Worm (Caenorhabditis elegans) whole organism, late embryonic: ENCODE results near the gene taf-10.

ENCODE experiments used
- C38D4.7 ChIP-seq: fragments of 200-800 bp; sonication (Bioruptor generic); optimal IDR thresholded peaks from 2 replicates; lab custom pipeline; 2018; ENCODE audit warnings: mild to moderate bottlenecking, missing genetic modification characterization, moderate library complexity, missing compliant biosample characterization
- ama-1 ChIP-seq: fragments of 150-350 bp; optimal IDR thresholded peaks from 2 replicates; lab custom pipeline; 2014
- ceh-22 ChIP-seq: sonication (generic microtip); optimal IDR thresholded peaks from 2 replicates; lab custom pipeline; 2017; ENCODE audit warnings: missing biosample characterization, missing genetic modification characterization
- ceh-6 ChIP-seq: fragments of 200-800 bp; sonication (Bioruptor generic); optimal IDR thresholded peaks from 2 replicates; lab custom pipeline; 2018; ENCODE audit warnings: mild to moderate bottlenecking, missing genetic modification characterization, missing compliant biosample characterization
- gmeb-2 ChIP-seq: sonication (generic microtip); optimal IDR thresholded peaks from 2 replicates; lab custom pipeline; 2016; ENCODE audit warnings: missing genetic modification characterization, inconsistent platforms, missing compliant biosample characterization
- nhr-11 ChIP-seq: fragments of 150-350 bp; optimal IDR thresholded peaks from 2 replicates; lab custom pipeline; 2014; ENCODE audit warnings: missing biosample characterization, missing genetic modification characterization
- sox-2 ChIP-seq: fragments of 200-800 bp; sonication (Bioruptor generic); IDR thresholded peaks from 2 replicates; pipeline ENCODE4 v1.3.6; 2022; ENCODE audit warnings: missing genetic modification reagents, missing genetic modification characterization, missing compliant biosample characterization
- tbx-2 ChIP-seq: sonication (generic microtip); optimal IDR thresholded peaks from 2 replicates; lab custom pipeline; 2016; ENCODE audit warnings: missing genetic modification characterization, missing compliant biosample characterization

ce11 chrV:4672487-4672886, 14.4 kb upstream of the taf-10 start, which contains the start of gene K03B4.9:
- TF ChIP-seq C38D4.7 (GFP tag; lab: Kevin White, UChicago) (no peak), nhr-11 (tag; lab: Kevin White, UChicago) (no peak), ceh-6 (GFP tag; lab: Kevin White, UChicago) (no peak), sox-2 (no peak), tbx-2 (tag; lab: Kevin White, UChicago) (no peak), ama-1 (no peak), gmeb-2 (no peak), ceh-22 (tag; lab: Kevin White, UChicago) (no peak)
